Worm (Caenorhabditis elegans): ENCODE results near the gene cyp-25A1.
"Not testable (repeated sequence)": the region's sequence is repeated elsewhere in the genome, so short reads cannot be mapped to it uniquely, and the experiment has no call there.

- TF ChIP-seq nhr-237, pha-4 (tag; optimal IDR thresholded peaks at IDR 0.05): not testable (repeated sequence)
Measured at ce11 chrIII:3857007-3857406, 24.6 kb downstream of the cyp-25A1 start.
